In genomic region chrV:7872945-7873344, ce11 we compare ENCODE assay signal across 5 worm cellular contexts.
TF ChIP-seq lines count a peak whose summit lies in the region.

No protein-coding gene starts in this region.

TF ChIP-seq in whole organism, L1 larva, 84 proteins besides CTCF, POLR2A, EP300 and RAD21:
- TF ChIP-seq ceh-88 (GFP tag; IDR thresholded peaks at IDR 0.05; lab: Robert Waterston, UW): no peak
- TF ChIP-seq fkh-10 (GFP tag; optimal IDR thresholded peaks at IDR 0.05; lab: Kevin White, UChicago): peak; percentile 81
- no peak for TF ChIP-seq mab-9 (GFP tag; IDR thresholded peaks at IDR 0.05; lab: Robert Waterston, UW)
- TF ChIP-seq lin-14 (GFP tag; optimal IDR thresholded peaks at IDR 0.05; lab: Kevin White, UChicago): peak; percentile 58
- TF ChIP-seq sptf-1 (tag; optimal IDR thresholded peaks at IDR 0.05; lab: Kevin White, UChicago): no peak

TF ChIP-seq in whole organism, L3 larva, 47 proteins besides CTCF, POLR2A, EP300 and RAD21:
- no peak for TF ChIP-seq sea-2 (GFP tag; optimal IDR thresholded peaks at IDR 0.05; lab: Kevin White, UChicago)
- peak; percentile 58 for TF ChIP-seq fkh-10 (GFP tag; optimal IDR thresholded peaks at IDR 0.05; lab: Kevin White, UChicago)

TF ChIP-seq in whole organism, L4 larva, 104 proteins besides CTCF, POLR2A, EP300 and RAD21:
- TF ChIP-seq ctbp-1 (GFP tag; IDR thresholded peaks at IDR 0.05; lab: Robert Waterston, UW) (0 out of 2 replicates have a peak, but pooled peaks have one; percentile 16), dpl-1 (GFP tag; optimal IDR thresholded peaks at IDR 0.05; lab: Kevin White, UChicago) (no peak), ces-1 (GFP tag; optimal IDR thresholded peaks at IDR 0.05; lab: Kevin White, UChicago) (peak; percentile 65), fkh-10 (GFP tag; optimal IDR thresholded peaks at IDR 0.05; lab: Kevin White, UChicago) (peak; percentile 55)

TF ChIP-seq in whole organism, late embryonic, 69 proteins besides CTCF, POLR2A, EP300 and RAD21:
- TF ChIP-seq fkh-10 (GFP tag; optimal IDR thresholded peaks at IDR 0.05; lab: Kevin White, UChicago) (peak; percentile 16), unc-3 (GFP tag; conservative IDR thresholded peaks at IDR 0.05; lab: Robert Waterston, UW) (no peak), unc-3 (tag; optimal IDR thresholded peaks at IDR 0.05; lab: Kevin White, UChicago) (no peak), tbx-2 (tag; optimal IDR thresholded peaks at IDR 0.05; lab: Kevin White, UChicago) (no peak), unc-42 (tag; optimal IDR thresholded peaks at IDR 0.05; lab: Kevin White, UChicago) (peak; percentile 96), T23F11.4 (GFP tag; optimal IDR thresholded peaks at IDR 0.05; lab: Kevin White, UChicago) (no peak)

TF ChIP-seq in whole organism, mixed stage, embryonic, 35 proteins besides CTCF, POLR2A, EP300 and RAD21:
- TF ChIP-seq mab-5 (tag; optimal IDR thresholded peaks at IDR 0.05; lab: Kevin White, UChicago) (no peak), elt-1 (tag; optimal IDR thresholded peaks at IDR 0.05; lab: Kevin White, UChicago; ENCODE audit: borderline replicate concordance, insufficient read depth) (no peak), ham-2 (GFP tag; optimal IDR thresholded peaks at IDR 0.05; lab: Kevin White, UChicago) (no peak), M03D4.4 (tag; optimal IDR thresholded peaks at IDR 0.05; lab: Kevin White, UChicago) (no peak), ces-1 (GFP tag; optimal IDR thresholded peaks at IDR 0.05; lab: Kevin White, UChicago) (peak; percentile 86)

Comparison
In these comparisons a context has a peak if more than half of its experiments do, and no peak if none do; other contexts are left out.
1. Of the 29 proteins assayed by ChIP-seq in both whole organism, L4 larva and whole organism, L1 larva: peak only in whole organism, L4 larva: ces-1; only in whole organism, L1 larva: none; in both: fkh-10; in neither: 27.